Fruit fly (Drosophila melanogaster): ENCODE measurements around the gene RpL13A.

The RpL13A gene

dm6 chr3R:5636519-5637430, 12.5 kb downstream of the RpL13A start, which contains the start of the genes CG31548 and CG12170 (continued):
- TF ChIP-seq CG7786 (GFP tag; optimal IDR thresholded peaks at IDR 0.05) (peak; percentile 7), so (GFP tag; IDR thresholded peaks at IDR 0.05) (peak; percentile 33; the same call in 1 of the 3 replicates), CG1602 (GFP tag; optimal IDR thresholded peaks at IDR 0.05) (peak; percentile 56), CG31388 (GFP tag; optimal IDR thresholded peaks at IDR 0.05) (peak; percentile 36), Hey (tag; optimal IDR thresholded peaks at IDR 0.05) (no peak), ind (GFP tag; optimal IDR thresholded peaks at IDR 0.05) (peak; percentile 33), NFAT (GFP tag; IDR thresholded peaks at IDR 0.05) (no peak), sna (GFP tag; IDR thresholded peaks at IDR 0.05; ENCODE audit: partially characterized antibody) (0 out of 2 replicates have a peak, but pooled peaks have one; percentile 23), az2 (GFP tag; optimal IDR thresholded peaks at IDR 0.05) (peak; percentile 56), CG1603 (tag; optimal IDR thresholded peaks at IDR 0.05) (no peak), CG2199 (GFP tag; IDR thresholded peaks at IDR 0.05) (no peak), Mrtf (GFP tag; IDR thresholded peaks at IDR 0.05) (0 out of 3 replicates have a peak, but pooled peaks have one; percentile 4), vnd (GFP tag; IDR thresholded peaks at IDR 0.05; ENCODE audit: partially characterized antibody) (no peak), chn (GFP tag; optimal IDR thresholded peaks at IDR 0.05) (peak; percentile 28), lbe (GFP tag; optimal IDR thresholded peaks at IDR 0.05) (peak; percentile 22), bcd (GFP tag; optimal IDR thresholded peaks at IDR 0.05) (no peak), pita (GFP tag; optimal IDR thresholded peaks at IDR 0.05) (no peak), Lpt (GFP tag; optimal IDR thresholded peaks at IDR 0.05) (no peak), CG9797 (GFP tag; optimal IDR thresholded peaks at IDR 0.05) (peak; percentile 54), sens-2 (GFP tag; IDR thresholded peaks at IDR 0.05) (0 out of 2 replicates have a peak, but pooled peaks have one; percentile 12), HmgZ (tag; optimal IDR thresholded peaks at IDR 0.05) (no peak), Aef1 (GFP tag; IDR thresholded peaks at IDR 0.05) (0 out of 3 replicates have a peak, but pooled peaks have one; percentile 18), Usf (GFP tag; optimal IDR thresholded peaks at IDR 0.05) (no peak), CG8281 (tag; optimal IDR thresholded peaks at IDR 0.05) (no peak), CG14441 (GFP tag; IDR thresholded peaks at IDR 0.05) (no peak), pnt (GFP tag; optimal IDR thresholded peaks at IDR 0.05) (no peak), dmrt11E (tag; optimal IDR thresholded peaks at IDR 0.05) (peak; percentile 55), gcm (GFP tag; optimal IDR thresholded peaks at IDR 0.05) (peak; percentile 50), Taf1 (GFP tag; IDR thresholded peaks at IDR 0.05) (no peak), Nf-YB (GFP tag; optimal IDR thresholded peaks at IDR 0.05) (peak; percentile 46), lilli (GFP tag; optimal IDR thresholded peaks at IDR 0.05) (peak; percentile 53), PHDP (tag; optimal IDR thresholded peaks at IDR 0.05) (peak; percentile 70), fd96Cb (tag; optimal IDR thresholded peaks at IDR 0.05) (peak; percentile 35), CG12659 (GFP tag; optimal IDR thresholded peaks at IDR 0.05) (peak; percentile 56), CG11696 (GFP tag; IDR thresholded peaks at IDR 0.05) (no peak), ERR (GFP tag; optimal IDR thresholded peaks at IDR 0.05) (no peak), CG15479 (GFP tag; optimal IDR thresholded peaks at IDR 0.05) (no peak), CG6272 (GFP tag; IDR thresholded peaks at IDR 0.05) (no peak), lola (GFP tag; optimal IDR thresholded peaks at IDR 0.05) (peak in 1 of 3 experiments; percentile 56), CG13424 (tag; optimal IDR thresholded peaks at IDR 0.05) (peak; percentile 53), her (GFP tag; optimal IDR thresholded peaks at IDR 0.05) (peak; percentile 42), CG8388 (GFP tag; optimal IDR thresholded peaks at IDR 0.05) (peak; percentile 60), CG33213 (GFP tag; optimal IDR thresholded peaks at IDR 0.05) (no peak), Abd-B (GFP tag; optimal IDR thresholded peaks at IDR 0.05) (no peak), CG13624 (GFP tag; optimal IDR thresholded peaks at IDR 0.05) (peak; percentile 32), trem (tag; optimal IDR thresholded peaks at IDR 0.05) (peak; percentile 57), mirr (GFP tag; optimal IDR thresholded peaks at IDR 0.05) (no peak), mam (GFP tag; optimal IDR thresholded peaks at IDR 0.05) (peak; percentile 36)

Data from whole organism, embryonic.